Worm (Caenorhabditis elegans): ENCODE results near the gene F42A10.9.
A peak's percentile ranks its signal among the peaks of the same experiment; 100 is the strongest.

F42A10.9 gene

ce11 chrIII:6158642-6159475 lies 5.5 kb upstream of the F42A10.9 start, which contains the start of gene nfm-1:
Gene nfm-1, plus strand, starts transcription at chrIII:6159453.
- TF ChIP-seq him-1 (tag; optimal IDR thresholded peaks at IDR 0.05) (peak; percentile 46), W03F9.2 (tag; optimal IDR thresholded peaks at IDR 0.05) (peak; percentile 23), dao-5 (tag; optimal IDR thresholded peaks at IDR 0.05) (no peak)

ce11 chrIII:6163381-6163780 lies 992 bp upstream of the F42A10.9 start:
- TF ChIP-seq W03F9.2 (tag; optimal IDR thresholded peaks at IDR 0.05) (no peak), dao-5 (tag; optimal IDR thresholded peaks at IDR 0.05) (no peak), him-1 (tag; optimal IDR thresholded peaks at IDR 0.05) (no peak)

ce11 chrIII:6165240-6165639 lies 867 bp downstream of the F42A10.9 start:
- TF ChIP-seq dao-5 (tag; optimal IDR thresholded peaks at IDR 0.05) (no peak), W03F9.2 (tag; optimal IDR thresholded peaks at IDR 0.05) (no peak), him-1 (tag; optimal IDR thresholded peaks at IDR 0.05) (no peak)

ce11 chrIII:6166634-6167033 lies 2.3 kb downstream of the F42A10.9 start:
- no peak for TF ChIP-seq dao-5 (tag; optimal IDR thresholded peaks at IDR 0.05)

- TF ChIP-seq W03F9.2 (tag; optimal IDR thresholded peaks at IDR 0.05) (peak; percentile 13), him-1 (tag; optimal IDR thresholded peaks at IDR 0.05) (no peak)
Observed at ce11 chrIII:6168497-6169227, 4.3 kb downstream of the F42A10.9 start, which contains the start of gene efk-1. Gene efk-1, minus strand, starts transcription at chrIII:6168547.

ce11 chrIII:6170038-6170437 lies 5.7 kb downstream of the F42A10.9 start:
- TF ChIP-seq him-1 (tag; optimal IDR thresholded peaks at IDR 0.05) (no peak), dao-5 (tag; optimal IDR thresholded peaks at IDR 0.05) (no peak), W03F9.2 (tag; optimal IDR thresholded peaks at IDR 0.05) (peak; percentile 37)

- TF ChIP-seq W03F9.2 (tag; optimal IDR thresholded peaks at IDR 0.05): peak; percentile 90
- TF ChIP-seq dao-5 (tag; optimal IDR thresholded peaks at IDR 0.05): no peak
- no peak for TF ChIP-seq him-1 (tag; optimal IDR thresholded peaks at IDR 0.05)
Observed at ce11 chrIII:6173020-6173597, 8.7 kb downstream of the F42A10.9 start, which contains the start of the genes abcf-3 and F42A10.5. Gene abcf-3, plus strand, starts transcription at chrIII:6173403. Gene F42A10.5, minus strand, starts transcription at chrIII:6173477.

DNA sequence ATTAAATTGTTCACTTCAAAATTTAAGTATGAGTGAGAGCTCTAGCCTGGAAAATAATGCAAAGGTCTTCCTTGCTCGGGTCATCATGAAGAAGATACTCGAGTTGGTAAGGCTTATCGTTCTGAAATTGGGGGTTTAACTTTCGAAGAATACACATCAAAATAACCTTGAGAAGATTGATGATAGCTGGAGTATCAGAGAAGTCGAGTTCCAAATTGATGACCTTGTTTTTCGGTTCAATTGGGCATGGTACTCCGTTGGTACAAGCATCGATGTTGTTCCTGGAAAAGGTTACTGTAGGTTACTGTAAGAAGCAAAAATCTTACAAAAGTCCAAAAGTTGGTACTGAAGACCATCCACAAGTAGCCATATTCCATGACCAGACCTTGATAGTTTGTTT lies 11.8 kb downstream of the F42A10.9 start:
- TF ChIP-seq him-1 (tag; optimal IDR thresholded peaks at IDR 0.05): no peak
- TF ChIP-seq W03F9.2 (tag; optimal IDR thresholded peaks at IDR 0.05): no peak
- TF ChIP-seq dao-5 (tag; optimal IDR thresholded peaks at IDR 0.05): no peak

DNA sequence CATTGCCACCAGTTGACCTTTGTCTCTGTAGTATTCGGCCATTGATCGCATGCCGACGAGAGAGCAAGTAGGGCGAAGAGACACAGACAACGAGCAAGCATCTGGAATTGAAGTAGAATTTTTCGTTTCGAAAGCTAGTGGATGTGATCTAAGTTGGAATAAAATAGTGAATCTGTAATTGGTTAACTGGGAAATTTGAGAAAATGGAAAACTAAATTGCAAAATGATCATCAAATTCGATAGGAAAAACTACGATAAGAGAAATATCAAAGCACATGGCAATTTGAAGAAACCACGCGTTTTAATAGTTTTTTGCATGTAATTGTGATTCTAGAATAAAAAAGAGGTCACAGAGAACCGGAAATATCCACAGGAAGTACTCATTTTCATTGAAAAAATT lies 12.4 kb downstream of the F42A10.9 start, which contains the start of gene F42A10.6:
Gene F42A10.6, minus strand, starts transcription at position 101 of the 400 bp plus-strand sequence.
- TF ChIP-seq dao-5 (tag; optimal IDR thresholded peaks at IDR 0.05) (no peak), W03F9.2 (tag; optimal IDR thresholded peaks at IDR 0.05) (no peak), him-1 (tag; optimal IDR thresholded peaks at IDR 0.05) (no peak)

DNA sequence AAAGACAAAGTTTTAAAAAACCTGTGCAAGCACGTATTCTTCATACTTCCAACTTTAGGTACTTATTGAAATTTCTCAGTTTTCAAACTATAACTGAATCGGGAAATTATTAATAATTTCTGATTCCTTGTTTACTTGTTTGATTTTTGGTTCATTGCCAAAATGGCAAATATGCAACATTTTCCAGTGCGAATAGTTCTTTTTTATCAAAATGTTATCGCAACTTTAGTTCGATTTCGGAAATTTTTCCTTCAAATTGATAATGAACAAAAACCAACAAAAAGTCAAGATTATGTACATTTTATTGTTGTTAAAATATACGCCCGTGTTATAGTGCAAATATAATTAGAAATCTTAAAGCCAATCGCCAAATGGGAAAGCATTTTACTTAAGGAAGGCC lies 13.3 kb downstream of the F42A10.9 start:
- no peak for TF ChIP-seq dao-5 (tag; optimal IDR thresholded peaks at IDR 0.05)

- TF ChIP-seq him-1 (tag; optimal IDR thresholded peaks at IDR 0.05) (no peak), dao-5 (tag; optimal IDR thresholded peaks at IDR 0.05) (no peak), W03F9.2 (tag; optimal IDR thresholded peaks at IDR 0.05) (no peak)
Observed at ce11 chrIII:6178586-6178985, 14.2 kb downstream of the F42A10.9 start, which contains the start of gene F42A10.7. Gene F42A10.7, minus strand, starts transcription at chrIII:6178686.

ce11 chrIII:6179062-6179461 lies 14.7 kb downstream of the F42A10.9 start:
- no peak for TF ChIP-seq dao-5 (tag; optimal IDR thresholded peaks at IDR 0.05)

DNA sequence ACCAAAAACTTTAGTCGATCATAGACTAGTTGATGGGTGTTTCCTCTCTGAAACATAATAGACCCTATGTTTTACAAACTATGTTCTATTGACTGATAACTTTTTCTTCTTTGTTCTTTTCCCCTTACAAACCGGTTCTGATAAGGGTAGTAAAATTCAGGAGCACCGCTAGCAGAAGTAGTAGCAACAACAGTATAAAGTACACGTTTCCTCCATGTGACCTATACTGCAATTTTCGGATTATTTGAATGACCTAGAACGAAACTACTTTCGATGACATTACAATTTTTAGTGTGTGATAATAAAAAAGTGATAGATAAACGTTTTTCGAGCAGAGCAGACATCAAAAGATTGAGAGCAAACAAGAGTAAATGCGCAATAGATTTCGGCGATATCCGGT lies 15.9 kb downstream of the F42A10.9 start:
- TF ChIP-seq dao-5 (tag; optimal IDR thresholded peaks at IDR 0.05) (no peak), W03F9.2 (tag; optimal IDR thresholded peaks at IDR 0.05) (no peak), him-1 (tag; optimal IDR thresholded peaks at IDR 0.05) (no peak)

- TF ChIP-seq dao-5 (tag; optimal IDR thresholded peaks at IDR 0.05) (no peak), him-1 (tag; optimal IDR thresholded peaks at IDR 0.05) (no peak), W03F9.2 (tag; optimal IDR thresholded peaks at IDR 0.05) (no peak)
Observed at ce11 chrIII:6183118-6183517, 18.7 kb downstream of the F42A10.9 start, which contains the start of gene nas-28. Gene nas-28, minus strand, starts transcription at chrIII:6183218.
